Fruit fly (Drosophila melanogaster): ENCODE results near the gene CG7550.

CG7550 gene

dm6 chr3L:8151727-8152199, 27.4 kb upstream of the CG7550 start, which contains the start of gene CG13676 (continued):
- no peak for TF ChIP-seq Eip93F (GFP tag; optimal IDR thresholded peaks at IDR 0.05)
- no peak for TF ChIP-seq CG11762 (GFP tag; optimal IDR thresholded peaks at IDR 0.05; ENCODE audit: insufficient read depth)
- TF ChIP-seq spab (GFP tag; optimal IDR thresholded peaks at IDR 0.05) = no peak
- no peak for TF ChIP-seq net (GFP tag; optimal IDR thresholded peaks at IDR 0.05)
- TF ChIP-seq CG8632 (GFP tag; optimal IDR thresholded peaks at IDR 0.05) = no peak
- TF ChIP-seq lz (GFP tag; optimal IDR thresholded peaks at IDR 0.05) = no peak
- TF ChIP-seq topi (GFP tag; optimal IDR thresholded peaks at IDR 0.05) = no peak
- no peak for TF ChIP-seq CG7368 (GFP tag; optimal IDR thresholded peaks at IDR 0.05)
- no peak for TF ChIP-seq Sox14 (GFP tag; optimal IDR thresholded peaks at IDR 0.05)
- no peak for TF ChIP-seq CG11902 (GFP tag; optimal IDR thresholded peaks at IDR 0.05)
- no peak for TF ChIP-seq vri (GFP tag; optimal IDR thresholded peaks at IDR 0.05)
- TF ChIP-seq OdsH (GFP tag; optimal IDR thresholded peaks at IDR 0.05) = no peak
- no peak for TF ChIP-seq Gug (GFP tag; IDR thresholded peaks at IDR 0.05)
- no peak for TF ChIP-seq CG10631 (GFP tag; optimal IDR thresholded peaks at IDR 0.05)
- TF ChIP-seq CG16779 (tag; optimal IDR thresholded peaks at IDR 0.05) = no peak
- TF ChIP-seq Blimp-1 (GFP tag; optimal IDR thresholded peaks at IDR 0.05) = no peak
- no peak for TF ChIP-seq fd85E (GFP tag; optimal IDR thresholded peaks at IDR 0.05)
- TF ChIP-seq CG6854 (GFP tag; optimal IDR thresholded peaks at IDR 0.05) = peak; percentile 73
- TF ChIP-seq salr (GFP tag; optimal IDR thresholded peaks at IDR 0.05) = no peak
- TF ChIP-seq achi (GFP tag; optimal IDR thresholded peaks at IDR 0.05) = peak; percentile 2
- no peak for TF ChIP-seq CG34406 (GFP tag; optimal IDR thresholded peaks at IDR 0.05)
- peak; percentile 58; the same call in 1 of the 3 replicates for TF ChIP-seq CG6163 (GFP tag; IDR thresholded peaks at IDR 0.05)
- TF ChIP-seq Met (GFP tag; optimal IDR thresholded peaks at IDR 0.05) = no peak
- TF ChIP-seq CG32006 (GFP tag; optimal IDR thresholded peaks at IDR 0.05) = no peak
- no peak for TF ChIP-seq esn (GFP tag; optimal IDR thresholded peaks at IDR 0.05)
- TF ChIP-seq ss (GFP tag; optimal IDR thresholded peaks at IDR 0.05) = peak in 1 of 2 experiments; percentile 46
- TF ChIP-seq CG8319 (GFP tag; optimal IDR thresholded peaks at IDR 0.05) = no peak
- 0 out of 3 replicates have a peak, but pooled peaks have one; percentile 9 for TF ChIP-seq eg (GFP tag; IDR thresholded peaks at IDR 0.05)
- TF ChIP-seq acj6 (GFP tag; optimal IDR thresholded peaks at IDR 0.05) = no peak
- no peak for TF ChIP-seq Hr38 (GFP tag; optimal IDR thresholded peaks at IDR 0.05)
- TF ChIP-seq Sox15 (GFP tag; optimal IDR thresholded peaks at IDR 0.05) = no peak
- TF ChIP-seq Sox102F (GFP tag; optimal IDR thresholded peaks at IDR 0.05) = no peak
- peak; percentile 50 for TF ChIP-seq Eip78C (GFP tag)
- TF ChIP-seq CG3032 (tag; optimal IDR thresholded peaks at IDR 0.05) = no peak

dm6 chr3L:8150812-8151211, 26.5 kb upstream of the CG7550 start:
- TF ChIP-seq vri (GFP tag; optimal IDR thresholded peaks at IDR 0.05) (no peak), CG11294 (GFP tag; IDR thresholded peaks at IDR 0.05) (no peak), CG4318 (GFP tag; optimal IDR thresholded peaks at IDR 0.05) (peak; percentile 1), CG3919 (GFP tag; optimal IDR thresholded peaks at IDR 0.05) (peak; percentile 23), eg (GFP tag; IDR thresholded peaks at IDR 0.05) (no peak), acj6 (GFP tag; optimal IDR thresholded peaks at IDR 0.05) (peak; percentile 10), topi (GFP tag; optimal IDR thresholded peaks at IDR 0.05) (no peak), CG6808 (GFP tag; optimal IDR thresholded peaks at IDR 0.05) (no peak), Eip78C (GFP tag) (peak; percentile 68), CG9139 (GFP tag; optimal IDR thresholded peaks at IDR 0.05) (no peak), CG10631 (GFP tag; optimal IDR thresholded peaks at IDR 0.05) (peak; percentile 10), CG34406 (GFP tag; optimal IDR thresholded peaks at IDR 0.05) (no peak), Sox15 (GFP tag; optimal IDR thresholded peaks at IDR 0.05) (no peak), cyc (GFP tag; optimal IDR thresholded peaks at IDR 0.05) (no peak), CG32006 (GFP tag; optimal IDR thresholded peaks at IDR 0.05) (peak; percentile 74), achi (GFP tag; optimal IDR thresholded peaks at IDR 0.05) (no peak), CG15336 (GFP tag; IDR thresholded peaks at IDR 0.05) (peak; percentile 50), CG16779 (tag; optimal IDR thresholded peaks at IDR 0.05) (no peak), Ets96B (tag; optimal IDR thresholded peaks at IDR 0.05) (no peak), CG8632 (GFP tag; optimal IDR thresholded peaks at IDR 0.05) (no peak), Hr4 (GFP tag; optimal IDR thresholded peaks at IDR 0.05) (peak; percentile 58)

All from whole organism, prepupa.